Fruit fly (Drosophila melanogaster): ENCODE results near the gene Clp.

dm6 chr2L:842873-843272, 23.1 kb downstream of the Clp start:
- no peak for TF ChIP-seq CG8478 (optimal IDR thresholded peaks at IDR 0.05)
- TF ChIP-seq EcR (GFP tag; optimal IDR thresholded peaks at IDR 0.05) = no peak
- no peak for TF ChIP-seq pan (optimal IDR thresholded peaks at IDR 0.05)
- no peak for TF ChIP-seq psq (optimal IDR thresholded peaks at IDR 0.05)

All from whole organism.